Worm (Caenorhabditis elegans) whole organism, young adult: ENCODE data around the gene ZK1248.4.

Experiments used
- B0035.1 ChIP-seq: sonication (generic microtip); optimal IDR thresholded peaks from 2 replicates; lab custom pipeline; 2016; ENCODE audit warnings: missing genetic modification characterization, mild to moderate bottlenecking, missing compliant biosample characterization, missing genotype, missing genetic modification reagents
- C06A6.2 ChIP-seq: fragments of 200-800 bp; sonication (Bioruptor generic); conservative IDR thresholded peaks from 2 replicates; pipeline ENCODE4 v1.3.6; 2022; ENCODE audit warnings: missing genetic modification characterization, missing compliant biosample characterization
- D2030.7 ChIP-seq: fragments of 200-800 bp; sonication (Bioruptor generic); IDR thresholded peaks from 2 replicates; pipeline ENCODE4 v1.3.6; 2022; ENCODE audit warnings: missing genetic modification reagents, missing genetic modification characterization, missing compliant biosample characterization
- F33H1.4 ChIP-seq: fragments of 200-800 bp; sonication (Bioruptor generic); IDR thresholded peaks from 2 replicates; pipeline ENCODE4 v1.3.6; 2022; ENCODE audit warnings: missing genetic modification reagents, missing genetic modification characterization, missing compliant biosample characterization
- F37B4.10 ChIP-seq: fragments of 200-800 bp; sonication (Bioruptor generic); IDR thresholded peaks from 2 replicates; pipeline ENCODE4 v1.3.6; 2022; ENCODE audit warnings: missing genetic modification characterization, missing compliant biosample characterization
- F57A8.1 ChIP-seq: fragments of 200-800 bp; sonication (Bioruptor generic); optimal IDR thresholded peaks from 2 replicates; lab custom pipeline; 2018; ENCODE audit warnings: mild to moderate bottlenecking, missing genetic modification characterization, moderate library complexity, missing compliant biosample characterization
- K11D2.4 ChIP-seq: fragments of 200-800 bp; sonication (Bioruptor generic); IDR thresholded peaks from 2 replicates; pipeline ENCODE4 v1.3.6; 2022; ENCODE audit warnings: missing genetic modification reagents, missing genetic modification characterization, missing compliant biosample characterization
- Y67H2A.10 ChIP-seq: fragments of 200-800 bp; sonication (Bioruptor generic); conservative IDR thresholded peaks from 2 replicates; pipeline ENCODE4 v1.3.6; 2022; ENCODE audit warnings: missing genetic modification reagents, missing genetic modification characterization, missing compliant biosample characterization
- aptf-2 ChIP-seq: fragments of 200-800 bp; sonication (Bioruptor generic); conservative IDR thresholded peaks from 2 replicates; pipeline ENCODE4 v1.3.6; 2022; ENCODE audit warnings: missing genetic modification reagents, missing genetic modification characterization, missing compliant biosample characterization
- aptf-3 ChIP-seq: fragments of 200-800 bp; sonication (Bioruptor generic); IDR thresholded peaks from 2 replicates; pipeline ENCODE4 v1.3.6; 2022; ENCODE audit warnings: missing genetic modification characterization, missing compliant biosample characterization
- cebp-2 ChIP-seq: fragments of 200-800 bp; sonication (Bioruptor generic); IDR thresholded peaks from 2 replicates; pipeline ENCODE4 v1.3.6; 2022; ENCODE audit warnings: missing genetic modification characterization, missing compliant biosample characterization
- ceh-27 ChIP-seq: fragments of 200-800 bp; sonication (Bioruptor generic); optimal IDR thresholded peaks from 2 replicates; lab custom pipeline; 2018; ENCODE audit warnings: mild to moderate bottlenecking, missing genetic modification characterization, moderate library complexity, missing compliant biosample characterization
- ceh-58 ChIP-seq: fragments of 200-800 bp; sonication (Bioruptor generic); IDR thresholded peaks from 2 replicates; pipeline ENCODE4 v1.3.6; 2022; ENCODE audit warnings: missing genetic modification characterization, missing compliant biosample characterization
- die-1 ChIP-seq: sonication (generic microtip); optimal IDR thresholded peaks from 2 replicates; lab custom pipeline; 2016; ENCODE audit warnings: missing genotype, mild to moderate bottlenecking, missing genetic modification characterization, missing compliant biosample characterization
- dpl-1 ChIP-seq: fragments of 150-350 bp; optimal IDR thresholded peaks from 2 replicates; lab custom pipeline; 2014; ENCODE audit warnings: missing biosample characterization, missing genetic modification reagents, missing genetic modification characterization
- egl-18 ChIP-seq: fragments of 200-800 bp; sonication (Bioruptor generic); IDR thresholded peaks from 2 replicates; pipeline ENCODE4 v1.3.6; 2022; ENCODE audit warnings: missing genetic modification reagents, missing genetic modification characterization, missing compliant biosample characterization
- egl-44 ChIP-seq: fragments of 200-800 bp; sonication (Bioruptor generic); IDR thresholded peaks from 2 replicates; pipeline ENCODE4 v1.3.6; 2022; ENCODE audit warnings: missing genetic modification reagents, missing genetic modification characterization, missing compliant biosample characterization
- fkh-3 ChIP-seq: sonication (generic microtip); optimal IDR thresholded peaks from 2 replicates; lab custom pipeline; 2016; ENCODE audit warnings: mild to moderate bottlenecking, missing genetic modification characterization, missing compliant biosample characterization
- hlh-12 ChIP-seq: sonication (generic microtip); optimal IDR thresholded peaks from 2 replicates; lab custom pipeline; 2016; ENCODE audit warnings: missing genetic modification characterization, missing compliant biosample characterization
- lag-1 ChIP-seq: fragments of 200-800 bp; sonication (Bioruptor generic); IDR thresholded peaks from 2 replicates; pipeline ENCODE4 v1.3.6; 2022; ENCODE audit warnings: missing genetic modification reagents, missing genetic modification characterization, missing compliant biosample characterization
- lin-40 ChIP-seq: sonication (generic microtip); optimal IDR thresholded peaks from 2 replicates; lab custom pipeline; 2016; ENCODE audit warnings: missing genetic modification characterization, mild to moderate bottlenecking, missing compliant biosample characterization, missing genotype, missing genetic modification reagents
- lir-1 ChIP-seq: fragments of 200-800 bp; sonication (Bioruptor generic); conservative IDR thresholded peaks from 2 replicates; pipeline ENCODE4 v1.3.6; 2022; ENCODE audit warnings: missing genetic modification reagents, missing genetic modification characterization, missing compliant biosample characterization
- nhr-179 ChIP-seq: sonication (generic microtip); optimal IDR thresholded peaks from 2 replicates; lab custom pipeline; 2016; ENCODE audit warnings: mild to moderate bottlenecking, missing genetic modification characterization, missing compliant biosample characterization
- nhr-27 ChIP-seq: fragments of 200-800 bp; sonication (Bioruptor generic); optimal IDR thresholded peaks from 2 replicates; lab custom pipeline; 2018; ENCODE audit warnings: mild to moderate bottlenecking, missing genetic modification characterization, moderate library complexity, missing compliant biosample characterization
- nhr-80 ChIP-seq: sonication (generic microtip); optimal IDR thresholded peaks from 2 replicates; lab custom pipeline; 2016; ENCODE audit warnings: missing genetic modification characterization, missing compliant biosample characterization
- nhr-90 ChIP-seq: sonication (generic microtip); optimal IDR thresholded peaks from 2 replicates; lab custom pipeline; 2016; ENCODE audit warnings: missing genotype, mild to moderate bottlenecking, missing genetic modification characterization, missing compliant biosample characterization
- pbrm-1 ChIP-seq: fragments of 200-800 bp; sonication (Bioruptor generic); IDR thresholded peaks from 2 replicates; pipeline ENCODE4 v1.3.6; 2022; ENCODE audit warnings: missing genetic modification reagents, missing genetic modification characterization, missing compliant biosample characterization
- rec-8 ChIP-seq, 2 experiments: sonication (generic microtip); optimal IDR thresholded peaks; 2 replicates each; lab custom pipeline; 2016; ENCODE audit warnings: mild to moderate bottlenecking in 2 of 2, missing genetic modification characterization in 2 of 2, missing genetic modification reagents in 2 of 2, missing genotype in 2 of 2, missing biosample characterization in 1 of 2, missing compliant biosample characterization in 1 of 2, moderate library complexity in 1 of 2
- snpc-3.4 ChIP-seq: sonication (generic microtip); optimal IDR thresholded peaks from 2 replicates; lab custom pipeline; 2017; ENCODE audit warnings: missing genetic modification characterization, mild to moderate bottlenecking, missing compliant biosample characterization, antibody characterized with exemption, moderate library complexity, missing genotype, missing genetic modification reagents
- somi-1 ChIP-seq: fragments of 200-800 bp; sonication (Bioruptor generic); optimal IDR thresholded peaks from 2 replicates; lab custom pipeline; 2018; ENCODE audit warnings: mild to moderate bottlenecking, missing genetic modification characterization, missing compliant biosample characterization
- tbx-9 ChIP-seq: sonication (generic microtip); optimal IDR thresholded peaks from 2 replicates; lab custom pipeline; 2016; ENCODE audit warnings: borderline replicate concordance, missing genetic modification characterization, inconsistent platforms, missing compliant biosample characterization
- unc-62 ChIP-seq: fragments of 150-350 bp; optimal IDR thresholded peaks from 2 replicates; lab custom pipeline; 2014; ENCODE audit warnings: missing biosample characterization, missing genetic modification reagents, missing genetic modification characterization
- zfh-2 ChIP-seq: fragments of 200-800 bp; sonication (Bioruptor generic); conservative IDR thresholded peaks from 2 replicates; pipeline ENCODE4 v1.3.6; 2022; ENCODE audit warnings: missing genetic modification reagents, missing genetic modification characterization, missing compliant biosample characterization
- zim-3 ChIP-seq: sonication (generic microtip); optimal IDR thresholded peaks from 2 replicates; lab custom pipeline; 2017; ENCODE audit warnings: mild to moderate bottlenecking, missing genetic modification characterization, moderate library complexity, missing compliant biosample characterization

Gene ZK1248.4

DNA sequence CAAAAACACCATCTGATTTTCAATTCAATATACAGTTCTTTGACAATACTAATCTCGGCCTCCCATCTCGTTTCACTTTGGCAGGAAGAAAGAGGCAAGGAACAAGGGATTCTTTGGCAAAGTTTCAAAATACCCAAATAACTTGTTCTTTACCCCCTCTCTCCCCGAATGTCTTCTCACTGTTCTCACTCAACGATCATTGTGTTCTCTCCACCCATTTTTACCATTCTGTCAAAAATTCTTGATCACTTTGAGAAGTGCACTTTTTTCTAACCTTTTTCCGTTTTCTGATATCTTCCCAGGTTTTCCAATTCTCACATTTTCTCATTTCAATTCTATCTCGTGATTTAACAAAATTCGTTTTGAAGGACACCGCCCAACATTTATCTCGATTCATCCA, 35.7 kb downstream of the ZK1248.4 start, which contains the start of gene H41C03.1:
TSS of gene H41C03.1 (plus strand) at position 301 of the 400 bp plus-strand sequence.
- TF ChIP-seq ceh-27 (no peak), nhr-90 (tag; lab: Kevin White, UChicago) (no peak), nhr-179 (no peak), C06A6.2 (GFP tag; lab: Robert Waterston, UW) (no peak), zfh-2 (GFP tag; lab: Robert Waterston, UW) (no peak), aptf-3 (GFP tag; lab: Robert Waterston, UW) (no peak), egl-44 (GFP tag; lab: Robert Waterston, UW) (no peak), hlh-12 (tag; lab: Kevin White, UChicago) (no peak), rec-8 (tag; optimal IDR thresholded peaks at IDR 0.05; lab: Kevin White, UChicago) (no peak), egl-18 (GFP tag; lab: Robert Waterston, UW) (no peak), cebp-2 (no peak), D2030.7 (GFP tag; lab: Robert Waterston, UW) (no peak), lin-40 (tag; lab: Kevin White, UChicago) (no peak), K11D2.4 (GFP tag; lab: Robert Waterston, UW) (no peak), die-1 (tag; lab: Kevin White, UChicago) (no peak), lag-1 (GFP tag; lab: Robert Waterston, UW) (no peak), unc-62 (GFP tag; lab: Kevin White, UChicago) (no peak), tbx-9 (tag; lab: Kevin White, UChicago) (no peak), aptf-2 (GFP tag; lab: Robert Waterston, UW) (no peak)
- TF ChIP-seq, all 124 proteins: peak for 0

ce11 chrII:5858322-5858721, 39.9 kb downstream of the ZK1248.4 start, which contains the start of gene F55C12.4:
Gene F55C12.4, minus strand, starts transcription at chrII:5858422.
- TF ChIP-seq Y67H2A.10 (GFP tag; lab: Robert Waterston, UW) (no peak), zim-3 (tag; lab: Kevin White, UChicago) (no peak), F57A8.1 (GFP tag; lab: Kevin White, UChicago) (no peak)

DNA sequence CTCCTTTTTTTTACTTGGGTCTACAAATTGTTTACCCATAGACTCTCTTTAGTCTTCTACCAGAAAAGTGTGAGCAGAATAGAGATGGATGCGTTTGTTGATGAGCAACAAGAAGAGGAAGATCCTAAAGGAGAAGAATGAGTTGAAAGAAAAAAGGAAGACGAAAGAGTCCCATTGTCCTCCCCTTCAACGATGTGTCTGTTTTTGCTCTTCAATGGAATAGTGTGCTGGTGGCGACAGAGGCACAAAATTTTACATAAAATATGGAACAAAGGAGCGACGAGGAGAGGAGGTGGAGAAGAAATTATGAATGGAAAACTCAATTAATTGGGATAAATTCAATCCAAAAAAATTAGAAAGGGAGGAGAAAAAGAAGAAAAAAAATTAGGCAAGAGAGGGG, 42.2 kb downstream of the ZK1248.4 start:
- no peak for TF ChIP-seq snpc-3.4
- no peak for TF ChIP-seq fkh-3 (tag; lab: Kevin White, UChicago)
- no peak for TF ChIP-seq dpl-1
- TF ChIP-seq K11D2.4 (GFP tag; lab: Robert Waterston, UW), result no peak
- TF ChIP-seq lir-1, result no peak
- no peak for TF ChIP-seq nhr-27 (tag; lab: Kevin White, UChicago)
- TF ChIP-seq F37B4.10, result no peak
- TF ChIP-seq tbx-9 (tag; lab: Kevin White, UChicago), result no peak
- no peak for TF ChIP-seq B0035.1
- no peak for TF ChIP-seq pbrm-1 (GFP tag; lab: Robert Waterston, UW)
- TF ChIP-seq ceh-58 (GFP tag; lab: Robert Waterston, UW), result no peak
- TF ChIP-seq lin-40 (tag; lab: Kevin White, UChicago), result no peak
- TF ChIP-seq F33H1.4 (GFP tag; lab: Robert Waterston, UW), result no peak
- no peak for TF ChIP-seq nhr-90 (tag; lab: Kevin White, UChicago)

ce11 chrII:5863893-5864292, 45.5 kb downstream of the ZK1248.4 start, which contains the start of gene tag-234:
Gene tag-234, plus strand, starts transcription at chrII:5864193.
- TF ChIP-seq somi-1 (GFP tag; lab: Kevin White, UChicago) (no peak), nhr-80 (tag; lab: Kevin White, UChicago) (peak; percentile 38)
- TF ChIP-seq, all 124 proteins: peak for 1
